Worm (Caenorhabditis elegans) whole organism, L3 larva: Measurements from ENCODE around the gene vps-54.

Source experiments
- ceh-82 ChIP-seq: fragments of 150-350 bp; optimal IDR thresholded peaks from 2 replicates; lab custom pipeline; 2014; ENCODE audit warnings: missing biosample characterization, missing genetic modification characterization
- elt-1 ChIP-seq: fragments of 150-350 bp; optimal IDR thresholded peaks from 2 replicates; lab custom pipeline; 2014; ENCODE audit warnings: missing biosample characterization, missing genetic modification characterization
- fkh-10 ChIP-seq: sonication (generic microtip); optimal IDR thresholded peaks from 2 replicates; lab custom pipeline; 2017; ENCODE audit warnings: missing biosample characterization, missing genetic modification reagents, missing genetic modification characterization
- lin-15B ChIP-seq: fragments of 150-350 bp; optimal IDR thresholded peaks from 2 replicates; lab custom pipeline; 2014; ENCODE audit warnings: missing biosample characterization, missing genetic modification characterization
- nhr-237 ChIP-seq: fragments of 150-350 bp; optimal IDR thresholded peaks from 2 replicates; lab custom pipeline; 2014; ENCODE audit warnings: missing biosample characterization, missing genetic modification characterization
- nhr-43 ChIP-seq: sonication (generic microtip); optimal IDR thresholded peaks from 2 replicates; lab custom pipeline; 2016; ENCODE audit warnings: mild to moderate bottlenecking, missing genetic modification characterization, missing compliant biosample characterization; ENCODE audit not compliant: poor library complexity, severe bottlenecking
- nhr-76 ChIP-seq: fragments of 150-350 bp; sonication (generic microtip); optimal IDR thresholded peaks from 5 replicates; lab custom pipeline; 2014; ENCODE audit warnings: missing biosample characterization, missing genetic modification characterization
- skn-1 ChIP-seq: fragments of 150-350 bp; optimal IDR thresholded peaks from 2 replicates; lab custom pipeline; 2014; ENCODE audit warnings: missing biosample characterization, missing genetic modification characterization
- snpc-4 ChIP-seq: fragments of 150-350 bp; optimal IDR thresholded peaks from 2 replicates; lab custom pipeline; 2014; ENCODE audit warnings: missing biosample characterization, missing genetic modification characterization
- unc-62 ChIP-seq: fragments of 150-350 bp; sonication (generic microtip); optimal IDR thresholded peaks from 4 replicates; lab custom pipeline; 2014; ENCODE audit warnings: missing biosample characterization, missing genetic modification reagents, missing genetic modification characterization
- zag-1 ChIP-seq: fragments of 150-350 bp; optimal IDR thresholded peaks from 2 replicates; lab custom pipeline; 2014; ENCODE audit warnings: missing biosample characterization, missing genetic modification characterization
- ztf-11 ChIP-seq: fragments of 150-350 bp; optimal IDR thresholded peaks from 2 replicates; lab custom pipeline; 2014; ENCODE audit warnings: missing biosample characterization, missing genetic modification characterization

DNA sequence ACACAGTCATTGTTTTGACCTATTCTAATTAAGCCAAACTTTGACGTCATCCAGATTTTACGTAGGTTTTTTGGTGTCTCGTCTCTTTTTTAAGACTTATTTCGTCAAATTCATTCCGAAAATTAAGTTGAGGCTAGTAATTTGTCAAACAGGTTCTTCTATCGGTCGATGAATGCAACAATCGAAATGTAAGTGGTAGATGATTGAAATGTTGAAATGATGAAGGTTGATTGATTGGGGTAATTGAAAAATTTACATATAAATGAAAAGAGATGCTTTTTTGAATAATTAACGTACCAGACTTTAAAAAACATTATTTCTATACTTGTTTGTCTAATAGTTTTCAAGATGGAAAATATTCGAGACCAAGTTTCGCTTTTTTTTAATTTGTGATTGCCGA lies 19.9 kb downstream of the vps-54 start:
- TF ChIP-seq ztf-11 (tag; lab: Kevin White, UChicago) (no peak), nhr-237 (no peak), skn-1 (no peak), snpc-4 (no peak), ceh-82 (tag; lab: Kevin White, UChicago) (no peak), lin-15B (tag; lab: Kevin White, UChicago) (no peak), elt-1 (tag; lab: Kevin White, UChicago) (no peak), zag-1 (no peak), fkh-10 (GFP tag; lab: Kevin White, UChicago) (no peak), nhr-76 (tag; lab: Kevin White, UChicago) (no peak), nhr-43 (tag; lab: Kevin White, UChicago) (no peak), unc-62 (GFP tag; lab: Kevin White, UChicago) (no peak)
